Fruit fly (Drosophila melanogaster): ENCODE data around the gene CG16888.

CG16888 gene

DNA sequence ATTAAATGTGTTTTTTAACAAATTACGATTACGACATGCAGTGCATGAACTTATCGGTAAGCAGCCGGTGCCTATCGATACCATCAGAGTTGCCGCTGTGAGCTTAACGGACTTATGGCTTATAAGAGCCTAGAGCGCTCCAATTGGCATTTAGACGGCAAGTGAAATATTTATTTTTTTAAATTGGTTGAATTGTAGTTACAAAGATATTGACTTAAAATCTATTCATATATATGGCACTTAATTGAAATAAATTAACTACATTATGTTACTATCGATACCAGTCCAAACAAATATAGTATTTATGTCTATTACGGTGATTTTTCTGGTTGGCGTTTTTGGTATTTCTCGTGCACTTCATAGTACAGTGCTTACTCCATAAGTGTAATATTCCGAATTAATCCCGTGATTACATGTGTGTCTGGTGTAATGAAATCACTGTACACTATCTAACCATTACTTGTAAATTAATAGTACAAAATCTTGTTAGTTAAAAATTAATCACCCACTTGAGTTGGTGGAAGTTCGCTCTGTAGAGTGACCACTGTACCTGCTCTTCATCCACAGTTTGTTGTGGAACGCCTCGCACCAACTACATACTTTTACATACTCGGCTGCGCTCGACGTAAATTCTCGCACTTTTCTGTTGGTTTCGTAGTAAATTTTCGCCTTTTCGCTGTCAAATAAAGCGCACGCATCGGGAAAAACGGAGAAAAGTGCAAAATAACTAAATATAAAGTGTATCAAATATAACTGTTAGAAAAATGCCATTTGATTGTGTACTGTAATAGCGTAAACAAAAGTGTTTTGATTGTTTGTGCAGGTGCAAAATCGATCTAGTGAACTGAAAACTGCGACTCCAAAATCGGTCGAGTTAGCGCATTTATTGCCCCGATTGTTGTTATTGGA is 22.2 kb upstream of the CG16888 start, which contains the start of the genes mRpS23 and CenG1A (continued):
- peak; percentile 99 for TF ChIP-seq CG3407 (GFP tag; optimal IDR thresholded peaks at IDR 0.05)
- TF ChIP-seq eve (GFP tag; optimal IDR thresholded peaks at IDR 0.05), result peak in 1 of 2 experiments; percentile 62
- TF ChIP-seq CG31441 (GFP tag; IDR thresholded peaks at IDR 0.05), result peak; percentile 99
- peak; percentile 100 for TF ChIP-seq Ssrp (tag; optimal IDR thresholded peaks at IDR 0.05)
- TF ChIP-seq CG33557 (GFP tag; optimal IDR thresholded peaks at IDR 0.05), result peak; percentile 99
- peak; percentile 100 for TF ChIP-seq CG1233 (GFP tag; optimal IDR thresholded peaks at IDR 0.05)
- TF ChIP-seq h (optimal IDR thresholded peaks at IDR 0.05), result no peak
- peak; percentile 100 for TF ChIP-seq CG2712 (tag; optimal IDR thresholded peaks at IDR 0.05)
- TF ChIP-seq NC2α (GFP tag; optimal IDR thresholded peaks at IDR 0.05), result peak; percentile 99
- peak; percentile 100 for TF ChIP-seq zfh1 (GFP tag; IDR thresholded peaks at IDR 0.05)
- TF ChIP-seq caup (GFP tag; optimal IDR thresholded peaks at IDR 0.05; ENCODE audit: severe bottlenecking), result peak; percentile 100
- peak; percentile 100 for TF ChIP-seq schlank (tag; optimal IDR thresholded peaks at IDR 0.05)
- peak; percentile 99 for TF ChIP-seq CG2202 (tag; optimal IDR thresholded peaks at IDR 0.05)
- peak; percentile 100 for TF ChIP-seq dati (GFP tag; IDR thresholded peaks at IDR 0.05)
- TF ChIP-seq wek (GFP tag; optimal IDR thresholded peaks at IDR 0.05), result peak; percentile 99
- peak; percentile 79 for TF ChIP-seq CG16813 (GFP tag; IDR thresholded peaks at IDR 0.05; ENCODE audit: partially characterized antibody)
- peak; percentile 66; the same call in 1 of the 2 replicates for TF ChIP-seq nerfin-2 (GFP tag; IDR thresholded peaks at IDR 0.05; ENCODE audit: partially characterized antibody)
- TF ChIP-seq CG10274 (GFP tag; optimal IDR thresholded peaks at IDR 0.05), result peak; percentile 97
- peak; percentile 100 for TF ChIP-seq Oaz (GFP tag; IDR thresholded peaks at IDR 0.05)
- peak; percentile 92 for TF ChIP-seq CG30020 (tag; optimal IDR thresholded peaks at IDR 0.05)
- TF ChIP-seq CG43689 (GFP tag; IDR thresholded peaks at IDR 0.05), result peak; percentile 100
- peak; percentile 96 for TF ChIP-seq CG9437 (GFP tag; optimal IDR thresholded peaks at IDR 0.05)
- peak; percentile 95 for TF ChIP-seq CG6654 (GFP tag; optimal IDR thresholded peaks at IDR 0.05)
- peak; percentile 99 for TF ChIP-seq CG1792 (GFP tag; optimal IDR thresholded peaks at IDR 0.05)
- peak; percentile 87 for TF ChIP-seq Sry-δ (GFP tag; optimal IDR thresholded peaks at IDR 0.05)
- peak; percentile 52 to 78 for TF ChIP-seq crp (GFP tag; optimal IDR thresholded peaks at IDR 0.05)
- TF ChIP-seq emc (GFP tag; optimal IDR thresholded peaks at IDR 0.05), result peak; percentile 99
- TF ChIP-seq H2.0 (GFP tag; IDR thresholded peaks at IDR 0.05), result peak; percentile 100
- TF ChIP-seq org-1 (GFP tag; optimal IDR thresholded peaks at IDR 0.05), result peak; percentile 100
- peak; percentile 99 for TF ChIP-seq disco-r (GFP tag; optimal IDR thresholded peaks at IDR 0.05)
- no peak for TF ChIP-seq hkb (optimal IDR thresholded peaks at IDR 0.05)
- peak; percentile 100 for TF ChIP-seq hkb (GFP tag; IDR thresholded peaks at IDR 0.05)
- peak; percentile 100 for TF ChIP-seq chn (GFP tag; optimal IDR thresholded peaks at IDR 0.05)
- peak; percentile 100 for TF ChIP-seq rib (GFP tag; IDR thresholded peaks at IDR 0.05)
- TF ChIP-seq CG2129 (GFP tag; IDR thresholded peaks at IDR 0.05; ENCODE audit: partially characterized antibody), result peak; percentile 79; the same call in 1 of the 2 replicates
- TF ChIP-seq CG18619 (GFP tag; optimal IDR thresholded peaks at IDR 0.05), result peak; percentile 100
- TF ChIP-seq Med (GFP tag), result peak; percentile 100
- peak; percentile 100 for TF ChIP-seq Hr51 (GFP tag; optimal IDR thresholded peaks at IDR 0.05)
- peak; percentile 74; the same call in 2 of the 3 replicates for TF ChIP-seq CG7963 (GFP tag; IDR thresholded peaks at IDR 0.05; ENCODE audit: partially characterized antibody)
- peak; percentile 100 for TF ChIP-seq CG14014 (GFP tag; IDR thresholded peaks at IDR 0.05)
- TF ChIP-seq Dip2 (GFP tag; IDR thresholded peaks at IDR 0.05), result peak; percentile 85
- peak in 1 of 2 experiments; percentile 97 for TF ChIP-seq Hr78 (GFP tag; optimal IDR thresholded peaks at IDR 0.05)
- 0 out of 2 replicates have a peak, but pooled peaks have one; percentile 33 for TF ChIP-seq ato (GFP tag; IDR thresholded peaks at IDR 0.05; ENCODE audit: partially characterized antibody)
- peak; percentile 99 for TF ChIP-seq tup (GFP tag; optimal IDR thresholded peaks at IDR 0.05)
- peak; percentile 99 for TF ChIP-seq CG3838 (GFP tag; optimal IDR thresholded peaks at IDR 0.05)
- peak; percentile 100 for TF ChIP-seq CoRest (tag; optimal IDR thresholded peaks at IDR 0.05)
- peak; percentile 98 for TF ChIP-seq CG6254 (GFP tag; optimal IDR thresholded peaks at IDR 0.05)

Data from whole organism, embryonic.